Fruit fly (Drosophila melanogaster): ENCODE data around the gene Vps26.

dm6 chrX:1834702-1835376, 38.8 kb upstream of the Vps26 start:
- no peak for TF ChIP-seq ovo (GFP tag; optimal IDR thresholded peaks at IDR 0.05)
- TF ChIP-seq CG1620 (GFP tag; optimal IDR thresholded peaks at IDR 0.05) = no peak
